Worm (Caenorhabditis elegans): ENCODE data around the gene pqn-89.

The pqn-89 gene

DNA sequence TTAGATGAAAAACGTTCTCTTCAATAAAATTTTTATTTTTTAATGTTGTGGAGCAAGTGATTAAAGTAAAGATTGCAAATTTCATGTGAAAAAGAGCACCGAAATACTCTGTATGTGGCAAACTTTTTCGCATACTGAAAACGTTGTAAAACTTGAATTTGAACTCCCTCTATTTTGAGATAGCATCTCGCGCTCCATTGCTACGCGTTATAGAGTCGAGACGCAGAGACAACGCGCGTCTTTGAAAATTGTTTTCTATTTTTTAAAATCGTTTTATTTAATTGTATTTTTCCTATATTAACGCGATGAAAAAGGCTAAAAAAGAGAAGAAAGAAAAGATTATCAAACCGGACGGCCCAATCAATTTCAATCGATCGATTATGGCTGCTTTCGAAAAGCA lies 42.1 kb downstream of the pqn-89 start, which contains the start of gene fan-1:
TSS of gene fan-1 (plus strand) at position 78 of the 400 bp plus-strand sequence.
- TF ChIP-seq C04F5.9 (tag; optimal IDR thresholded peaks at IDR 0.05) = no peak
- no peak for TF ChIP-seq tlp-1 (tag; optimal IDR thresholded peaks at IDR 0.05)
- peak; percentile 71 to 87 for TF ChIP-seq lsy-2 (tag; optimal IDR thresholded peaks at IDR 0.05)
- peak; percentile 74 for TF ChIP-seq nhr-47 (tag; optimal IDR thresholded peaks at IDR 0.05)
- no peak for TF ChIP-seq sptf-1 (tag; optimal IDR thresholded peaks at IDR 0.05)
- TF ChIP-seq zag-1 (tag; optimal IDR thresholded peaks at IDR 0.05) = no peak
- peak; percentile 69 for TF ChIP-seq nhr-85 (tag)
- peak; percentile 55 for TF ChIP-seq lin-15B (tag; optimal IDR thresholded peaks at IDR 0.05)
- no peak for TF ChIP-seq nhr-11 (tag; optimal IDR thresholded peaks at IDR 0.05)
- TF ChIP-seq egl-13 (tag; optimal IDR thresholded peaks at IDR 0.05) = peak; percentile 26
- no peak for TF ChIP-seq nhr-28 (tag; optimal IDR thresholded peaks at IDR 0.05)
- no peak for TF ChIP-seq C34B4.2 (tag; optimal IDR thresholded peaks at IDR 0.05)
- TF ChIP-seq grh-1 (GFP tag; IDR thresholded peaks at IDR 0.05) = no peak
- TF ChIP-seq efl-1 (optimal IDR thresholded peaks at IDR 0.05) = peak; percentile 94 to 98
- peak; percentile 98 to 100 for TF ChIP-seq efl-1 (GFP tag; optimal IDR thresholded peaks at IDR 0.05 in 1 of 2)
- no peak for TF ChIP-seq ama-1 (optimal IDR thresholded peaks at IDR 0.05)
- no peak for TF ChIP-seq ceh-63 (GFP tag; optimal IDR thresholded peaks at IDR 0.05)
- no peak for TF ChIP-seq jun-1 (tag; optimal IDR thresholded peaks at IDR 0.05)
- peak; percentile 31 for TF ChIP-seq nhr-90 (tag; optimal IDR thresholded peaks at IDR 0.05; ENCODE audit: poor library complexity)
- peak; percentile 57 for TF ChIP-seq unc-130 (tag; optimal IDR thresholded peaks at IDR 0.05)
- peak; percentile 30 for TF ChIP-seq irx-1 (tag; optimal IDR thresholded peaks at IDR 0.05)
- TF ChIP-seq C16A3.4 (tag; optimal IDR thresholded peaks at IDR 0.05) = peak; percentile 48
- no peak for TF ChIP-seq nhr-12 (tag; optimal IDR thresholded peaks at IDR 0.05)
- TF ChIP-seq efl-3 (GFP tag; optimal IDR thresholded peaks at IDR 0.05) = no peak
- peak; percentile 77 for TF ChIP-seq nhr-20 (tag; optimal IDR thresholded peaks at IDR 0.05)
- no peak for TF ChIP-seq Y116A8C.19 (tag; optimal IDR thresholded peaks at IDR 0.05; ENCODE audit: borderline replicate concordance)
- no peak for TF ChIP-seq alr-1 (tag; optimal IDR thresholded peaks at IDR 0.05; ENCODE audit: borderline replicate concordance)
- peak in 1 of 2 experiments; percentile 39 for TF ChIP-seq mdl-1 (tag; optimal IDR thresholded peaks at IDR 0.05)
- TF ChIP-seq hlh-4 (tag; optimal IDR thresholded peaks at IDR 0.05) = no peak
- peak; percentile 73 for TF ChIP-seq mep-1 (tag; optimal IDR thresholded peaks at IDR 0.05)
- peak; percentile 71 for TF ChIP-seq rnt-1 (tag; optimal IDR thresholded peaks at IDR 0.05)
- TF ChIP-seq pqm-1 (tag; optimal IDR thresholded peaks at IDR 0.05) = no peak
- peak; percentile 62 for TF ChIP-seq lin-14 (GFP tag; optimal IDR thresholded peaks at IDR 0.05)
- TF ChIP-seq vab-15 (tag; optimal IDR thresholded peaks at IDR 0.05) = no peak
- peak; percentile 49 for TF ChIP-seq fos-1 (tag; optimal IDR thresholded peaks at IDR 0.05)
- TF ChIP-seq dpl-1 (GFP tag; optimal IDR thresholded peaks at IDR 0.05) = peak; percentile 96 to 97 (median 96)
- TF ChIP-seq F16B12.6 (tag; optimal IDR thresholded peaks at IDR 0.05) = peak; percentile 40
- no peak for TF ChIP-seq sup-37 (GFP tag; optimal IDR thresholded peaks at IDR 0.05)
- TF ChIP-seq snu-23 (GFP tag; optimal IDR thresholded peaks at IDR 0.05) = peak; percentile 74
- TF ChIP-seq ceh-8 (GFP tag; optimal IDR thresholded peaks at IDR 0.05) = no peak
- TF ChIP-seq snpc-4 (tag; optimal IDR thresholded peaks at IDR 0.05) = peak; percentile 6
- no peak for TF ChIP-seq ztf-4 (tag; optimal IDR thresholded peaks at IDR 0.05)
- TF ChIP-seq xbp-1 (tag; optimal IDR thresholded peaks at IDR 0.05) = peak; percentile 58
- no peak for TF ChIP-seq nhr-84 (tag; optimal IDR thresholded peaks at IDR 0.05)
- no peak for TF ChIP-seq ztf-11 (tag; optimal IDR thresholded peaks at IDR 0.05)
- TF ChIP-seq unc-30 (tag; optimal IDR thresholded peaks at IDR 0.05) = no peak
- TF ChIP-seq elt-3 (tag; optimal IDR thresholded peaks at IDR 0.05) = peak in 1 of 6 experiments; percentile 50
- no peak for TF ChIP-seq zip-4 (GFP tag; optimal IDR thresholded peaks at IDR 0.05)
- no peak for TF ChIP-seq hlh-17 (GFP tag; optimal IDR thresholded peaks at IDR 0.05; ENCODE audit: borderline replicate concordance)
- TF ChIP-seq nhr-76 (tag; optimal IDR thresholded peaks at IDR 0.05) = no peak
- no peak for TF ChIP-seq unc-98 (GFP tag; IDR thresholded peaks at IDR 0.05)
- peak; percentile 0 for TF ChIP-seq lin-39 (tag; optimal IDR thresholded peaks at IDR 0.05)
- no peak for TF ChIP-seq ets-5 (GFP tag; IDR thresholded peaks at IDR 0.05)
- no peak for TF ChIP-seq ceh-90 (tag; optimal IDR thresholded peaks at IDR 0.05)
- TF ChIP-seq unc-62 (GFP tag; optimal IDR thresholded peaks at IDR 0.05) = no peak

All from whole organism, L1 larva.